Fruit fly (Drosophila melanogaster) whole organism, embryonic: ENCODE measurements around the gene Pif1A.

Experiments
- Antp ChIP-seq: fragments of 200-800 bp; sonication (Bioruptor generic); optimal IDR thresholded peaks from 3 replicates; lab custom pipeline; 2016; ENCODE audit warnings: missing biosample characterization, missing genetic modification characterization
- CG11456 ChIP-seq: fragments of 200-800 bp; sonication (Bioruptor generic); IDR thresholded peaks from 3 replicates; pipeline ENCODE4 v1.3.6; 2022; ENCODE audit warnings: missing biosample characterization, missing genetic modification characterization
- CG12744 ChIP-seq: fragments of 200-800 bp; sonication (Bioruptor generic); optimal IDR thresholded peaks from 2 replicates; lab custom pipeline; 2016; ENCODE audit warnings: missing biosample characterization, missing genetic modification characterization
- CG13424 ChIP-seq: fragments of 200-800 bp; sonication (Bioruptor generic); optimal IDR thresholded peaks from 2 replicates; lab custom pipeline; 2019; ENCODE audit warnings: missing biosample characterization, mild to moderate bottlenecking, missing genetic modification characterization, moderate library complexity
- CG13775 ChIP-seq: fragments of 200-800 bp; sonication (Bioruptor generic); optimal IDR thresholded peaks from 3 replicates; lab custom pipeline; 2017; ENCODE audit warnings: missing biosample characterization, mild to moderate bottlenecking, missing genetic modification characterization
- CG14014 ChIP-seq: fragments of 200-800 bp; sonication (Bioruptor generic); IDR thresholded peaks from 2 replicates; pipeline ENCODE4 v1.3.6; 2022; ENCODE audit warnings: missing biosample characterization, missing genetic modification characterization
- CG1529 ChIP-seq: fragments of 200-800 bp; sonication (Bioruptor generic); optimal IDR thresholded peaks from 3 replicates; lab custom pipeline; 2018; ENCODE audit warnings: missing biosample characterization, missing genetic modification characterization
- CG15601 ChIP-seq: fragments of 200-800 bp; sonication (Bioruptor generic); optimal IDR thresholded peaks from 3 replicates; lab custom pipeline; 2019; ENCODE audit warnings: missing biosample characterization, mild to moderate bottlenecking, missing genetic modification characterization, moderate library complexity
- CG17568 ChIP-seq: fragments of 200-800 bp; sonication (Bioruptor generic); optimal IDR thresholded peaks from 2 replicates; lab custom pipeline; 2018; ENCODE audit warnings: missing biosample characterization, mild to moderate bottlenecking, missing genetic modification characterization, moderate library complexity
- CG2889 ChIP-seq: fragments of 200-800 bp; sonication (Bioruptor generic); IDR thresholded peaks from 3 replicates; pipeline ENCODE4 v1.3.6; 2022; ENCODE audit warnings: missing biosample characterization, missing genetic modification characterization
- CG34224 ChIP-seq: fragments of 200-800 bp; sonication (Bioruptor generic); IDR thresholded peaks from 3 replicates; pipeline ENCODE4 v1.3.6; 2022; ENCODE audit warnings: missing biosample characterization, missing genetic modification characterization; ENCODE audit not compliant: partially characterized antibody
- CG42726 ChIP-seq: fragments of 200-800 bp; sonication (Bioruptor generic); IDR thresholded peaks from 2 replicates; pipeline ENCODE4 v1.3.6; 2022; ENCODE audit warnings: missing biosample characterization, missing genetic modification characterization; ENCODE audit not compliant: partially characterized antibody
- CG5180 ChIP-seq: fragments of 200-800 bp; sonication (Bioruptor generic); optimal IDR thresholded peaks from 3 replicates; lab custom pipeline; 2017; ENCODE audit warnings: missing biosample characterization, missing genetic modification characterization, mild to moderate bottlenecking, moderate library complexity, missing genetic modification reagents
- CG6854 ChIP-seq: fragments of 200-800 bp; sonication (Bioruptor generic); optimal IDR thresholded peaks from 3 replicates; lab custom pipeline; 2017; ENCODE audit warnings: missing biosample characterization, mild to moderate bottlenecking, missing genetic modification characterization
- CG7372 ChIP-seq: fragments of 200-800 bp; sonication (Bioruptor generic); IDR thresholded peaks from 2 replicates; pipeline ENCODE4 v1.3.6; 2022; ENCODE audit warnings: missing biosample characterization, missing genetic modification characterization
- CG7786 ChIP-seq: fragments of 200-800 bp; sonication (Bioruptor generic); optimal IDR thresholded peaks from 2 replicates; lab custom pipeline; 2016; ENCODE audit warnings: missing biosample characterization, missing genetic modification characterization
- CG8388 ChIP-seq: fragments of 200-800 bp; sonication (Bioruptor generic); optimal IDR thresholded peaks from 2 replicates; lab custom pipeline; 2019; ENCODE audit warnings: missing biosample characterization, mild to moderate bottlenecking, missing genetic modification characterization, moderate library complexity
- CG8765 ChIP-seq: fragments of 200-800 bp; sonication (Bioruptor generic); IDR thresholded peaks from 2 replicates; pipeline ENCODE4 v1.3.6; 2022; ENCODE audit warnings: missing biosample characterization, missing genetic modification characterization
- CG9609 ChIP-seq: fragments of 200-800 bp; sonication (Bioruptor generic); optimal IDR thresholded peaks from 3 replicates; lab custom pipeline; 2016; ENCODE audit warnings: missing biosample characterization, missing genetic modification characterization
- CrebB ChIP-seq: fragments of 200-800 bp; sonication (Bioruptor generic); optimal IDR thresholded peaks from 3 replicates; lab custom pipeline; 2018; ENCODE audit warnings: missing biosample characterization, mild to moderate bottlenecking, missing genetic modification characterization
- Dad ChIP-seq: fragments of 200-800 bp; sonication (Bioruptor generic); optimal IDR thresholded peaks from 3 replicates; lab custom pipeline; 2016; ENCODE audit warnings: missing biosample characterization, missing genetic modification characterization
- Doc3 ChIP-seq: fragments of 200-800 bp; sonication (Bioruptor generic); IDR thresholded peaks from 3 replicates; pipeline ENCODE4 v1.3.6; 2022; ENCODE audit warnings: missing biosample characterization, missing genetic modification characterization; ENCODE audit not compliant: partially characterized antibody
- E2f1 ChIP-seq: fragments of 200-800 bp; sonication (Bioruptor generic); IDR thresholded peaks from 2 replicates; pipeline ENCODE4 v1.3.6; 2022; ENCODE audit warnings: missing biosample characterization, missing genetic modification characterization
- GATAe ChIP-seq: fragments of 200-800 bp; sonication (Bioruptor generic); conservative IDR thresholded peaks from 2 replicates; pipeline ENCODE4 v1.3.6; 2022; ENCODE audit warnings: missing biosample characterization, missing genetic modification characterization
- HHEX ChIP-seq: fragments of 200-800 bp; sonication (Bioruptor generic); optimal IDR thresholded peaks from 3 replicates; lab custom pipeline; 2017; ENCODE audit warnings: missing biosample characterization, mild to moderate bottlenecking, missing genetic modification characterization, missing genetic modification reagents
- HLHmδ ChIP-seq: fragments of 200-800 bp; sonication (Bioruptor generic); optimal IDR thresholded peaks from 2 replicates; lab custom pipeline; 2018; ENCODE audit warnings: missing biosample characterization, mild to moderate bottlenecking, missing genetic modification characterization, moderate library complexity
- Hey ChIP-seq: fragments of 200-800 bp; sonication (Bioruptor generic); optimal IDR thresholded peaks from 3 replicates; lab custom pipeline; 2018; ENCODE audit warnings: missing biosample characterization, mild to moderate bottlenecking, missing genetic modification characterization
- Hr51 ChIP-seq, 2 experiments: fragments of 200-800 bp; sonication (Bioruptor generic); optimal IDR thresholded peaks; 2 replicates in 1 of 2; 3 replicates in 1 of 2; lab custom pipeline; 2016 to 2018; ENCODE audit warnings: missing biosample characterization in 2 of 2, missing genetic modification characterization in 2 of 2, mild to moderate bottlenecking in 1 of 2, moderate library complexity in 1 of 2
- Mad ChIP-seq: fragments of 200-800 bp; sonication (Bioruptor generic); optimal IDR thresholded peaks from 2 replicates; lab custom pipeline; 2016; ENCODE audit warnings: missing biosample characterization, missing genetic modification characterization
- Meics ChIP-seq: fragments of 200-800 bp; sonication (Bioruptor generic); optimal IDR thresholded peaks from 2 replicates; lab custom pipeline; 2017; ENCODE audit warnings: missing biosample characterization, mild to moderate bottlenecking, missing genetic modification characterization
- Poxn ChIP-seq: fragments of 200-800 bp; sonication (Bioruptor generic); IDR thresholded peaks from 2 replicates; pipeline ENCODE4 v1.3.6; 2022; ENCODE audit warnings: missing biosample characterization, missing genetic modification characterization
- Rfx ChIP-seq: fragments of 200-800 bp; sonication (Bioruptor generic); IDR thresholded peaks from 2 replicates; pipeline ENCODE4 v1.3.6; 2022; ENCODE audit warnings: missing biosample characterization, missing genetic modification characterization
- Sry-δ ChIP-seq: fragments of 200-800 bp; sonication (Bioruptor generic); optimal IDR thresholded peaks from 2 replicates; lab custom pipeline; 2016; ENCODE audit warnings: missing biosample characterization, missing genetic modification characterization
- Vsx1 ChIP-seq: fragments of 200-800 bp; sonication (Bioruptor generic); optimal IDR thresholded peaks from 2 replicates; lab custom pipeline; 2017; ENCODE audit warnings: missing biosample characterization, mild to moderate bottlenecking, missing genetic modification characterization, missing genetic modification reagents
- ab ChIP-seq: fragments of 200-800 bp; sonication (Bioruptor generic); optimal IDR thresholded peaks from 2 replicates; lab custom pipeline; 2016; ENCODE audit warnings: missing biosample characterization, missing genetic modification characterization
- ac ChIP-seq: fragments of 200-800 bp; sonication (Bioruptor generic); optimal IDR thresholded peaks from 3 replicates; lab custom pipeline; 2017; ENCODE audit warnings: missing biosample characterization, mild to moderate bottlenecking, missing genetic modification characterization
- ara ChIP-seq: fragments of 200-800 bp; sonication (Bioruptor generic); IDR thresholded peaks from 2 replicates; pipeline ENCODE4 v1.3.6; 2022; ENCODE audit warnings: missing biosample characterization, missing genetic modification characterization
- dm ChIP-seq: fragments of 200-800 bp; sonication (Bioruptor generic); optimal IDR thresholded peaks from 3 replicates; lab custom pipeline; 2016; ENCODE audit warnings: missing biosample characterization, missing genetic modification characterization
- dmrt99B ChIP-seq: fragments of 200-800 bp; sonication (Bioruptor generic); optimal IDR thresholded peaks from 2 replicates; lab custom pipeline; 2018; ENCODE audit warnings: missing biosample characterization, mild to moderate bottlenecking, missing genetic modification characterization, moderate library complexity
- eyg ChIP-seq: fragments of 200-800 bp; sonication (Bioruptor generic); optimal IDR thresholded peaks from 3 replicates; lab custom pipeline; 2016; ENCODE audit warnings: missing biosample characterization, missing genetic modification characterization
- gcm ChIP-seq: fragments of 200-800 bp; sonication (Bioruptor generic); optimal IDR thresholded peaks from 2 replicates; lab custom pipeline; 2019; ENCODE audit warnings: missing biosample characterization, mild to moderate bottlenecking, missing genetic modification characterization, moderate library complexity
- her ChIP-seq: fragments of 200-800 bp; sonication (Bioruptor generic); optimal IDR thresholded peaks from 2 replicates; lab custom pipeline; 2016; ENCODE audit warnings: missing biosample characterization, missing genetic modification characterization
- kah ChIP-seq: fragments of 200-800 bp; sonication (Bioruptor generic); optimal IDR thresholded peaks from 2 replicates; lab custom pipeline; 2018; ENCODE audit warnings: missing biosample characterization, mild to moderate bottlenecking, missing genetic modification characterization
- lab ChIP-seq: fragments of 200-800 bp; sonication (Bioruptor generic); optimal IDR thresholded peaks from 3 replicates; lab custom pipeline; 2017; ENCODE audit warnings: missing biosample characterization, missing genetic modification characterization, mild to moderate bottlenecking, moderate library complexity, missing genetic modification reagents
- pb ChIP-seq: fragments of 200-800 bp; sonication (Bioruptor generic); optimal IDR thresholded peaks from 3 replicates; lab custom pipeline; 2016; ENCODE audit warnings: missing biosample characterization, missing genetic modification characterization
- salm ChIP-seq: fragments of 200-800 bp; sonication (Bioruptor generic); optimal IDR thresholded peaks from 2 replicates; lab custom pipeline; 2018; ENCODE audit warnings: missing biosample characterization, mild to moderate bottlenecking, missing genetic modification characterization
- sc ChIP-seq, 3 experiments: fragments of >200 bp in 2 of 3; fragments of 200-800 bp in 1 of 3; sonication (Bioruptor generic) in 1 of 3; optimal IDR thresholded peaks; 2 replicates in 2 of 3; 3 replicates in 1 of 3; lab custom pipeline; 2017; ENCODE audit warnings: mild to moderate bottlenecking in 1 of 3, missing biosample characterization in 1 of 3, missing genetic modification characterization in 1 of 3, missing genetic modification reagents in 1 of 3
- vfl ChIP-seq: fragments of 200-800 bp; sonication (Bioruptor generic); optimal IDR thresholded peaks from 2 replicates; lab custom pipeline; 2016; ENCODE audit warnings: missing biosample characterization, missing genetic modification characterization
- vnd ChIP-seq: fragments of 200-800 bp; sonication (Bioruptor generic); IDR thresholded peaks from 3 replicates; pipeline ENCODE4 v1.3.6; 2022; ENCODE audit warnings: missing biosample characterization, missing genetic modification characterization; ENCODE audit not compliant: partially characterized antibody

Pif1A gene

DNA sequence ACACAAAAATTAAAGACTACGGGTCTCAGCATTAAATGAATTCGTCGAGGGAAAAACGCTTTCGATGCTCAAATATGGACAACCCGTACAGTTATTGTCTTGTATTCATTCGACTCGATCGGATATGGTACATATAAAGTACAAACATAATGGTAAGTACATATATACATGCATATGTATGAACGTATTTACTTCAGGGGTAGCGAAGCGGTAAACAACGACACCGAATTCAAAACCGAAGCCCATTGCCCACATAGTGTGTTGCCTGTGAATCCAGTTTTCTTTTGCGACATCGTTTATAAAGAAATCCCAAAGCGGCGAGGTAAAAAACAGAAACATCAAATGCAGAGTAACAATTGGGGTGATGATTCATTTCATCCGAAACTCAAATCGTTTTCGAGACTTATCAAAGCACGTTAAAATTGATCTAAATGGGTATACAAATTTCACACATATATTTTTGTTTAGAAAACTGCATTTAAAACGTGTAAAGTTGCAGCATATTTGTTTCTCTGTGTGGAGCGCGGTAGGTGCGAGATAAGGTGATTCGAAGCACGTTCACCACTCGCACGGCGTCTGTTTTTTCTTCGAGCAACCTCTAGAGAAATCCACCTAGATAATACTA lies 11.5 kb upstream of the Pif1A start (continued):
- TF ChIP-seq CG34224 (no peak), ac (GFP tag; lab: Kevin White, UChicago) (no peak), dmrt99B (tag; lab: Kevin White, UChicago) (peak; percentile 69), eyg (no peak), CG5180 (no peak), her (no peak), pb (GFP tag; lab: Kevin White, UChicago) (no peak), kah (peak; percentile 20), CG42726 (no peak), CG1529 (GFP tag; lab: Kevin White, UChicago) (peak; percentile 22), dm (GFP tag; lab: Kevin White, UChicago) (no peak), HHEX (peak; percentile 54), sc (optimal IDR thresholded peaks at IDR 0.05; lab: Kevin White, UChicago) (no peak), sc (GFP tag; optimal IDR thresholded peaks at IDR 0.05; lab: Kevin White, UChicago) (peak; percentile 14), Doc3 (GFP tag; lab: Robert Waterston, UW) (no peak), CG11456 (GFP tag; lab: Robert Waterston, UW) (no peak), CG7372 (GFP tag; lab: Robert Waterston, UW) (no peak), CG2889 (0 out of 3 replicates have a peak, but pooled peaks have one; percentile 58), Poxn (no peak), CG8388 (GFP tag; lab: Kevin White, UChicago) (peak; percentile 16), vnd (GFP tag; lab: Robert Waterston, UW) (no peak), lab (no peak), Mad (GFP tag; lab: Kevin White, UChicago) (no peak), Rfx (GFP tag; lab: Robert Waterston, UW) (peak; percentile 71; the same call in 1 of the 2 replicates), Vsx1 (GFP tag; lab: Kevin White, UChicago) (no peak), salm (tag; lab: Kevin White, UChicago) (peak; percentile 26), CG13424 (tag; lab: Kevin White, UChicago) (peak; percentile 16), CG14014 (GFP tag; lab: Robert Waterston, UW) (peak; percentile 55; the same call in 1 of the 2 replicates), gcm (GFP tag; lab: Kevin White, UChicago) (peak; percentile 52), vfl (no peak), CG9609 (GFP tag; lab: Kevin White, UChicago) (peak; percentile 22), CG6854 (GFP tag; lab: Kevin White, UChicago) (no peak), GATAe (GFP tag; lab: Robert Waterston, UW) (no peak), Hey (no peak), CrebB (tag; lab: Kevin White, UChicago) (no peak), HLHmδ (GFP tag; lab: Kevin White, UChicago) (no peak)

DNA sequence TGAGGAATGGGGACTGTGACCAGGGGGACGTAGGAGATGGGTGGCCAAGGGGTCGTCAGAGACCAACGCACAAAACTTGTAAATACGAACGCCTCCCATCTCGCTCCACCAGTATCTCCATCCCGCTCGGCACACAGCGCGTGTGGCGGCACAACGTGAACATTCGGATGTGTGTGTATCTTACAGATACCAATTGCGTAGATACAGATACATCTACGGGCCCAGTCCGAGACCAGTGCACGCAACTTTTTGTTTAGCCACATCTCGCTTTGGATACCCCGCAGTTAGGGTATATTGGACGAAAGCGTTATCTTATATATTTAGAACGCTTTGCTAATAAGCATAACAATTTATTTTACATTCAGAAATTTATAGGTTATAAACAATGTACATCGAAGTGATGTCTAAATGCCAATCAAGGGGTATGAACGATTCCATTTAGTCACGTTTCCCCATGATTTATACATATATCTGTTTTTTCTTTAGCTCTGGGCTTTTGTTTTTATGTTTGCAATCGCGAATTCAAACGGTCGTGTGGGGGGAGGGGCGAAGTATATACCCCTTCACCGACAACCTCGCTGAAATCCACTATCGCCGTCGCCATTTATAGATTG lies 10.5 kb upstream of the Pif1A start:
- TF ChIP-seq E2f1 (GFP tag; lab: Robert Waterston, UW) (peak; percentile 98), CG8765 (GFP tag; lab: Robert Waterston, UW) (peak; percentile 95), ab (GFP tag; lab: Kevin White, UChicago) (peak; percentile 97), her (peak; percentile 96), CG15601 (tag; lab: Kevin White, UChicago) (peak; percentile 97), CG7786 (GFP tag; lab: Kevin White, UChicago) (peak; percentile 99), Sry-δ (GFP tag; lab: Kevin White, UChicago) (peak; percentile 78), CG12744 (GFP tag; lab: Kevin White, UChicago) (peak; percentile 99), CG34224 (no peak; the same call in 2 of the 3 replicates), ara (GFP tag; lab: Robert Waterston, UW) (peak; percentile 98), Antp (peak; percentile 98), Dad (GFP tag; lab: Kevin White, UChicago) (peak; percentile 99), Hr51 (GFP tag; optimal IDR thresholded peaks at IDR 0.05; lab: Kevin White, UChicago) (peak; percentile 99), CG17568 (peak; percentile 98), CG13775 (GFP tag; lab: Kevin White, UChicago) (peak; percentile 97), Meics (peak; percentile 99)
